Worm (Caenorhabditis elegans) whole organism, L4 larva: ENCODE results near the gene vps-18.

Source experiments
- F10B5.3 ChIP-seq: sonication (generic microtip); optimal IDR thresholded peaks from 2 replicates; lab custom pipeline; 2016; ENCODE audit warnings: mild to moderate bottlenecking, missing genetic modification characterization, missing compliant biosample characterization
- F26F4.8 ChIP-seq: fragments of 200-800 bp; sonication (Bioruptor generic); conservative IDR thresholded peaks from 2 replicates; pipeline ENCODE4 v1.3.6; 2022; ENCODE audit warnings: missing genetic modification characterization, missing compliant biosample characterization
- F37D6.2 ChIP-seq: sonication (generic microtip); optimal IDR thresholded peaks from 2 replicates; lab custom pipeline; 2016; ENCODE audit warnings: mild to moderate bottlenecking, missing genetic modification characterization, missing compliant biosample characterization
- Y105C5A.15 ChIP-seq: fragments of 200-800 bp; sonication (Bioruptor generic); IDR thresholded peaks from 2 replicates; pipeline ENCODE4 v1.3.6; 2022; ENCODE audit warnings: missing genetic modification characterization, missing compliant biosample characterization
- Y48G9A.11 ChIP-seq: fragments of 200-800 bp; sonication (Bioruptor generic); IDR thresholded peaks from 2 replicates; pipeline ENCODE4 v1.3.6; 2022; ENCODE audit warnings: missing genetic modification reagents, missing genetic modification characterization, missing compliant biosample characterization
- Y75B8A.6 ChIP-seq: fragments of 200-800 bp; sonication (Bioruptor generic); IDR thresholded peaks from 2 replicates; pipeline ENCODE4 v1.3.6; 2022; ENCODE audit warnings: missing genetic modification reagents, missing genetic modification characterization, missing compliant biosample characterization
- ZK546.5 ChIP-seq, 2 experiments: sonication (generic microtip); optimal IDR thresholded peaks; 2 replicates each; lab custom pipeline; 2017; ENCODE audit warnings: missing biosample characterization in 2 of 2, missing genetic modification characterization in 2 of 2
- aha-1 ChIP-seq: fragments of 150-350 bp; peaks from one replicate; lab custom pipeline; 2014; ENCODE audit warnings: missing biosample characterization, missing genetic modification characterization
- attf-4 ChIP-seq: sonication (generic microtip); optimal IDR thresholded peaks from 3 replicates; lab custom pipeline; 2017; ENCODE audit warnings: missing biosample characterization, missing genetic modification characterization
- ceh-28 ChIP-seq: fragments of 150-350 bp; optimal IDR thresholded peaks from 2 replicates; lab custom pipeline; 2014; ENCODE audit warnings: missing biosample characterization, missing genetic modification reagents, missing genetic modification characterization
- ces-1 ChIP-seq: fragments of 150-350 bp; sonication (generic microtip); optimal IDR thresholded peaks from 4 replicates; lab custom pipeline; 2014; ENCODE audit warnings: missing biosample characterization, missing genetic modification reagents, missing genetic modification characterization
- daf-16 ChIP-seq, 3 experiments: sonication (generic microtip); optimal IDR thresholded peaks; 2 replicates each; lab custom pipeline; 2016 to 2017; ENCODE audit warnings: missing genetic modification characterization in 3 of 3, missing genetic modification reagents in 3 of 3, mild to moderate bottlenecking in 2 of 3, missing compliant biosample characterization in 2 of 3, missing biosample characterization in 1 of 3, moderate library complexity in 1 of 3
- daf-19 ChIP-seq: fragments of 200-800 bp; sonication (Bioruptor generic); conservative IDR thresholded peaks from 2 replicates; pipeline ENCODE4 v1.3.6; 2022; ENCODE audit warnings: missing genetic modification characterization, missing compliant biosample characterization
- daf-8 ChIP-seq: fragments of 200-800 bp; sonication (Bioruptor generic); IDR thresholded peaks from 2 replicates; pipeline ENCODE4 v1.3.6; 2022; ENCODE audit warnings: missing genetic modification characterization, missing compliant biosample characterization
- dmd-8 ChIP-seq: fragments of 200-800 bp; sonication (Bioruptor generic); IDR thresholded peaks from 2 replicates; pipeline ENCODE4 v1.3.6; 2022; ENCODE audit warnings: missing genetic modification characterization, missing compliant biosample characterization
- dpl-1 ChIP-seq: fragments of 150-350 bp; optimal IDR thresholded peaks from 2 replicates; lab custom pipeline; 2014; ENCODE audit warnings: missing biosample characterization, missing genetic modification reagents, missing genetic modification characterization
- dve-1 ChIP-seq: sonication (generic microtip); optimal IDR thresholded peaks from 2 replicates; lab custom pipeline; 2017; ENCODE audit warnings: antibody characterized with exemption, mild to moderate bottlenecking, missing genetic modification characterization, missing compliant biosample characterization; ENCODE audit not compliant: insufficient read depth
- egl-27 ChIP-seq: sonication (generic microtip); optimal IDR thresholded peaks from 3 replicates; lab custom pipeline; 2017; ENCODE audit warnings: missing biosample characterization, missing genetic modification reagents, missing genetic modification characterization
- hif-1 ChIP-seq, 2 experiments: sonication (generic microtip); optimal IDR thresholded peaks; 2 replicates each; lab custom pipeline; 2016 to 2017; ENCODE audit warnings: missing compliant biosample characterization in 2 of 2, missing genetic modification characterization in 2 of 2, missing genetic modification reagents in 2 of 2, missing genotype in 2 of 2, mild to moderate bottlenecking in 1 of 2
- hlh-11 ChIP-seq: fragments of 200-800 bp; sonication (Bioruptor generic); optimal IDR thresholded peaks from 2 replicates; lab custom pipeline; 2018; ENCODE audit warnings: mild to moderate bottlenecking, missing genetic modification characterization, missing compliant biosample characterization
- hmg-1.1 ChIP-seq: fragments of 200-800 bp; sonication (Bioruptor generic); IDR thresholded peaks from 2 replicates; pipeline ENCODE4 v1.3.6; 2022; ENCODE audit warnings: missing genetic modification reagents, missing genetic modification characterization, missing compliant biosample characterization
- jun-1 ChIP-seq: fragments of 150-350 bp; optimal IDR thresholded peaks from 2 replicates; lab custom pipeline; 2014; ENCODE audit warnings: missing biosample characterization, missing genetic modification reagents, missing genetic modification characterization
- lin-39 ChIP-seq: fragments of 150-350 bp; optimal IDR thresholded peaks from 2 replicates; lab custom pipeline; 2014; ENCODE audit warnings: missing biosample characterization, missing genetic modification reagents, missing genetic modification characterization
- lsy-2 ChIP-seq, 2 experiments: fragments of 150-350 bp in 1 of 2; sonication (generic microtip) in 1 of 2; optimal IDR thresholded peaks; 2 replicates each; lab custom pipeline; 2014 to 2017; ENCODE audit warnings: missing biosample characterization in 2 of 2, missing genetic modification characterization in 2 of 2
- mep-1 ChIP-seq: fragments of 150-350 bp; sonication (generic microtip); optimal IDR thresholded peaks from 3 replicates; lab custom pipeline; 2014; ENCODE audit warnings: missing biosample characterization, missing genetic modification characterization
- mes-2 ChIP-seq: sonication (generic microtip); optimal IDR thresholded peaks from 2 replicates; lab custom pipeline; 2016; ENCODE audit warnings: missing genotype, mild to moderate bottlenecking, missing genetic modification characterization, missing compliant biosample characterization; ENCODE audit not compliant: poor library complexity, severe bottlenecking
- mxl-2 ChIP-seq: fragments of 200-800 bp; sonication (Bioruptor generic); conservative IDR thresholded peaks from 2 replicates; pipeline ENCODE4 v1.3.6; 2022; ENCODE audit warnings: missing genetic modification reagents, missing genetic modification characterization, missing compliant biosample characterization
- mxl-3 ChIP-seq: fragments of 200-800 bp; sonication (Bioruptor generic); optimal IDR thresholded peaks from 2 replicates; lab custom pipeline; 2018; ENCODE audit warnings: mild to moderate bottlenecking, missing genetic modification characterization, missing compliant biosample characterization
- nhr-25 ChIP-seq: sonication (generic microtip); optimal IDR thresholded peaks from 2 replicates; lab custom pipeline; 2017; ENCODE audit warnings: missing genetic modification characterization, mild to moderate bottlenecking, missing compliant biosample characterization, antibody characterized with exemption, moderate library complexity, borderline replicate concordance; ENCODE audit not compliant: insufficient read depth
- nhr-28 ChIP-seq: fragments of 150-350 bp; optimal IDR thresholded peaks from 2 replicates; lab custom pipeline; 2014; ENCODE audit warnings: missing biosample characterization, missing genetic modification characterization
- nhr-6 ChIP-seq: fragments of 150-350 bp; optimal IDR thresholded peaks from 2 replicates; lab custom pipeline; 2014; ENCODE audit warnings: missing biosample characterization, missing genetic modification characterization
- nhr-76 ChIP-seq: fragments of 150-350 bp; optimal IDR thresholded peaks from 2 replicates; lab custom pipeline; 2014; ENCODE audit warnings: missing biosample characterization, missing genetic modification characterization
- nhr-77 ChIP-seq: fragments of 150-350 bp; optimal IDR thresholded peaks from 2 replicates; lab custom pipeline; 2014; ENCODE audit warnings: missing biosample characterization, missing genetic modification characterization
- php-3 ChIP-seq: fragments of 200-800 bp; sonication (Bioruptor generic); IDR thresholded peaks from 2 replicates; pipeline ENCODE4 v1.3.6; 2022; ENCODE audit warnings: missing genetic modification reagents, missing genetic modification characterization, missing compliant biosample characterization
- saeg-2 ChIP-seq: fragments of 200-800 bp; sonication (Bioruptor generic); IDR thresholded peaks from 2 replicates; pipeline ENCODE4 v1.3.6; 2022; ENCODE audit warnings: missing genetic modification reagents, missing genetic modification characterization, missing compliant biosample characterization
- spr-1 ChIP-seq: sonication (generic microtip); optimal IDR thresholded peaks from 2 replicates; lab custom pipeline; 2016; ENCODE audit warnings: mild to moderate bottlenecking, missing genetic modification characterization, missing compliant biosample characterization
- tag-97 ChIP-seq: fragments of 200-800 bp; sonication (Bioruptor generic); IDR thresholded peaks from 2 replicates; pipeline ENCODE4 v1.3.6; 2022; ENCODE audit warnings: missing genetic modification characterization, missing compliant biosample characterization
- unc-62 ChIP-seq, 3 experiments: fragments of 150-350 bp in 1 of 3; sonication (generic microtip); optimal IDR thresholded peaks in 2 of 3; peaks in 1 of 3; 1 replicate in 1 of 3; 2 replicates in 2 of 3; lab custom pipeline; 2014 to 2017; ENCODE audit warnings: missing biosample characterization in 3 of 3, missing genetic modification characterization in 3 of 3, missing genetic modification reagents in 3 of 3, missing genotype in 1 of 3
- zag-1 ChIP-seq: fragments of 150-350 bp; optimal IDR thresholded peaks from 2 replicates; lab custom pipeline; 2014; ENCODE audit warnings: missing biosample characterization, missing genetic modification characterization
- zfp-2 ChIP-seq: sonication (generic microtip); optimal IDR thresholded peaks from 2 replicates; lab custom pipeline; 2016; ENCODE audit warnings: mild to moderate bottlenecking, missing genetic modification characterization, missing compliant biosample characterization
- zfp-3 ChIP-seq: fragments of 200-800 bp; sonication (Bioruptor generic); conservative IDR thresholded peaks from 2 replicates; pipeline ENCODE4 v1.3.6; 2022; ENCODE audit warnings: missing genetic modification reagents, missing genetic modification characterization, missing compliant biosample characterization
- zip-2 ChIP-seq: fragments of 150-350 bp; optimal IDR thresholded peaks from 2 replicates; lab custom pipeline; 2014; ENCODE audit warnings: missing biosample characterization, missing genetic modification characterization
- ztf-11 ChIP-seq: fragments of 150-350 bp; optimal IDR thresholded peaks from 2 replicates; lab custom pipeline; 2014; ENCODE audit warnings: missing biosample characterization, missing genetic modification characterization

Gene vps-18

ce11 chrII:4507669-4508068 lies 46.7 kb downstream of the vps-18 start (continued):
- TF ChIP-seq mxl-3 (GFP tag; lab: Kevin White, UChicago) (no peak), nhr-77 (peak; percentile 53), dmd-8 (no peak), nhr-6 (no peak), hmg-1.1 (no peak), mes-2 (peak; percentile 48), tag-97 (GFP tag; lab: Robert Waterston, UW) (no peak), ZK546.5 (tag; optimal IDR thresholded peaks at IDR 0.05; lab: Kevin White, UChicago) (no peak), F10B5.3 (tag; lab: Kevin White, UChicago) (no peak), mep-1 (tag; lab: Kevin White, UChicago) (peak; percentile 26), mxl-2 (GFP tag; lab: Robert Waterston, UW) (no peak), daf-19 (GFP tag; lab: Robert Waterston, UW) (no peak), ces-1 (GFP tag; lab: Kevin White, UChicago) (no peak), Y105C5A.15 (no peak), spr-1 (no peak), attf-4 (tag; lab: Kevin White, UChicago) (no peak), php-3 (GFP tag; lab: Robert Waterston, UW) (no peak), F26F4.8 (GFP tag; lab: Robert Waterston, UW) (no peak), dpl-1 (GFP tag; lab: Kevin White, UChicago) (peak; percentile 21), aha-1 (tag; lab: Kevin White, UChicago) (no peak), jun-1 (tag; lab: Kevin White, UChicago) (no peak), hif-1 (tag; optimal IDR thresholded peaks at IDR 0.05; lab: Kevin White, UChicago) (no peak), zip-2 (tag; lab: Kevin White, UChicago) (no peak), ceh-28 (no peak), nhr-28 (peak; percentile 84), hlh-11 (tag; lab: Kevin White, UChicago) (peak; percentile 57), dve-1 (tag; lab: Kevin White, UChicago) (peak; percentile 68), Y75B8A.6 (GFP tag; lab: Robert Waterston, UW) (no peak), daf-8 (GFP tag; lab: Robert Waterston, UW) (no peak), zfp-3 (no peak), lsy-2 (tag; optimal IDR thresholded peaks at IDR 0.05; lab: Kevin White, UChicago) (peak in 1 of 2 experiments; percentile 43), daf-16 (GFP tag; optimal IDR thresholded peaks at IDR 0.05; lab: Kevin White, UChicago) (no peak), daf-16 (tag; optimal IDR thresholded peaks at IDR 0.05; lab: Kevin White, UChicago) (peak; percentile 98), F37D6.2 (tag; lab: Kevin White, UChicago) (no peak), Y48G9A.11 (GFP tag; lab: Robert Waterston, UW) (no peak)

ce11 chrII:4510684-4511083 lies 49.8 kb downstream of the vps-18 start:
- peak in 1 of 2 experiments; percentile 63 for TF ChIP-seq unc-62 (GFP tag; optimal IDR thresholded peaks at IDR 0.05 in 1 of 2; lab: Kevin White, UChicago)
- no peak for TF ChIP-seq unc-62 (tag; optimal IDR thresholded peaks at IDR 0.05; lab: Kevin White, UChicago)
- no peak for TF ChIP-seq nhr-28
- no peak for TF ChIP-seq ZK546.5 (tag; optimal IDR thresholded peaks at IDR 0.05; lab: Kevin White, UChicago)

ce11 chrII:4511911-4512310 lies 51.0 kb downstream of the vps-18 start, which contains the start of gene cyp-23A1:
cyp-23A1 (plus strand) TSS chrII:4512211.
- TF ChIP-seq nhr-25 (tag; lab: Kevin White, UChicago) (no peak), zag-1 (tag; lab: Kevin White, UChicago) (no peak), nhr-6 (no peak), egl-27 (tag; lab: Kevin White, UChicago) (no peak), nhr-28 (no peak), saeg-2 (GFP tag; lab: Robert Waterston, UW) (no peak), dve-1 (tag; lab: Kevin White, UChicago) (no peak), ztf-11 (tag; lab: Kevin White, UChicago) (no peak), lin-39 (tag; lab: Kevin White, UChicago) (no peak), unc-62 (GFP tag; optimal IDR thresholded peaks at IDR 0.05 in 1 of 2; lab: Kevin White, UChicago) (no peak), unc-62 (tag; optimal IDR thresholded peaks at IDR 0.05; lab: Kevin White, UChicago) (no peak), nhr-76 (tag; lab: Kevin White, UChicago) (no peak), zfp-2 (tag; lab: Kevin White, UChicago) (no peak)
